Fruit fly (Drosophila melanogaster): ENCODE data around the gene Smyd5.

Smyd5 gene

dm6 chr3R:21180391-21180796 lies 38.2 kb downstream of the Smyd5 start (continued):
- TF ChIP-seq Dref (GFP tag; IDR thresholded peaks at IDR 0.05) (no peak), Blimp-1 (GFP tag; optimal IDR thresholded peaks at IDR 0.05) (no peak), tll (GFP tag; optimal IDR thresholded peaks at IDR 0.05) (no peak), ken (GFP tag; IDR thresholded peaks at IDR 0.05) (no peak), CG10543 (GFP tag; optimal IDR thresholded peaks at IDR 0.05) (no peak), CG6854 (GFP tag; optimal IDR thresholded peaks at IDR 0.05) (no peak), bcd (GFP tag; optimal IDR thresholded peaks at IDR 0.05) (no peak), CG2889 (GFP tag; IDR thresholded peaks at IDR 0.05) (no peak), chm (GFP tag; IDR thresholded peaks at IDR 0.05) (peak; percentile 25; the same call in 1 of the 2 replicates), Hr51 (GFP tag; optimal IDR thresholded peaks at IDR 0.05) (peak in 1 of 2 experiments; percentile 38), Trl (optimal IDR thresholded peaks at IDR 0.05) (peak in 1 of 2 experiments; percentile 53), Trl (GFP tag; optimal IDR thresholded peaks at IDR 0.05) (no peak), HmgZ (tag; optimal IDR thresholded peaks at IDR 0.05) (no peak), CG14860 (GFP tag; IDR thresholded peaks at IDR 0.05; ENCODE audit: partially characterized antibody) (no peak), Pdp1 (GFP tag; optimal IDR thresholded peaks at IDR 0.05) (peak in 1 of 2 experiments; percentile 56), CG7372 (GFP tag; IDR thresholded peaks at IDR 0.05) (peak; percentile 72), kay (GFP tag; optimal IDR thresholded peaks at IDR 0.05) (no peak), Abd-B (GFP tag; optimal IDR thresholded peaks at IDR 0.05) (no peak), Fer1 (GFP tag; optimal IDR thresholded peaks at IDR 0.05) (peak; percentile 8), grn (GFP tag; optimal IDR thresholded peaks at IDR 0.05) (no peak), CG11504 (tag; optimal IDR thresholded peaks at IDR 0.05) (peak; percentile 9), CG10979 (tag; optimal IDR thresholded peaks at IDR 0.05) (no peak), MTF-1 (GFP tag; optimal IDR thresholded peaks at IDR 0.05; ENCODE audit: borderline replicate concordance) (no peak), usp (GFP tag; optimal IDR thresholded peaks at IDR 0.05) (no peak), sob (GFP tag; IDR thresholded peaks at IDR 0.05) (no peak), maf-S (GFP tag; optimal IDR thresholded peaks at IDR 0.05) (no peak), CG17568 (GFP tag; optimal IDR thresholded peaks at IDR 0.05) (no peak), Opbp (GFP tag; IDR thresholded peaks at IDR 0.05; ENCODE audit: partially characterized antibody) (no peak), esg (GFP tag; conservative IDR thresholded peaks at IDR 0.05) (no peak), NC2α (GFP tag; optimal IDR thresholded peaks at IDR 0.05) (no peak), CG4820 (GFP tag; optimal IDR thresholded peaks at IDR 0.05) (no peak), onecut (GFP tag; IDR thresholded peaks at IDR 0.05) (no peak), vfl (GFP tag; optimal IDR thresholded peaks at IDR 0.05) (no peak), jing (GFP tag; optimal IDR thresholded peaks at IDR 0.05) (no peak), CG32767 (GFP tag; IDR thresholded peaks at IDR 0.05) (no peak), CG17385 (GFP tag; optimal IDR thresholded peaks at IDR 0.05) (no peak), pzg (GFP tag; optimal IDR thresholded peaks at IDR 0.05) (no peak), CG9437 (GFP tag; optimal IDR thresholded peaks at IDR 0.05) (no peak), CG16779 (GFP tag; IDR thresholded peaks at IDR 0.05) (peak; percentile 45; the same call in 1 of the 2 replicates), Rfx (GFP tag; IDR thresholded peaks at IDR 0.05) (peak; percentile 28), croc (GFP tag; conservative IDR thresholded peaks at IDR 0.05) (no peak), CG5953 (GFP tag; IDR thresholded peaks at IDR 0.05) (no peak), Rx (GFP tag; IDR thresholded peaks at IDR 0.05) (no peak), Hmr (GFP tag; optimal IDR thresholded peaks at IDR 0.05) (peak; percentile 42), CG9932 (GFP tag; IDR thresholded peaks at IDR 0.05) (0 out of 2 replicates have a peak, but pooled peaks have one; percentile 10), Vsx1 (GFP tag; optimal IDR thresholded peaks at IDR 0.05) (no peak), CG17912 (GFP tag; optimal IDR thresholded peaks at IDR 0.05) (no peak), CG1233 (GFP tag; optimal IDR thresholded peaks at IDR 0.05) (no peak), CG18599 (GFP tag; optimal IDR thresholded peaks at IDR 0.05) (peak; percentile 70), CG15601 (tag; optimal IDR thresholded peaks at IDR 0.05) (no peak), Bteb2 (GFP tag; optimal IDR thresholded peaks at IDR 0.05) (no peak)
